Worm (Caenorhabditis elegans) whole organism, midembryonic: ENCODE results near the gene algn-8.

Source experiments
- T22C8.4 ChIP-seq: fragments of 200-800 bp; sonication (Bioruptor generic); IDR thresholded peaks from 2 replicates; pipeline ENCODE4 v1.3.6; 2022; ENCODE audit warnings: missing genetic modification characterization, missing compliant biosample characterization
- cog-1 ChIP-seq: sonication (generic microtip); optimal IDR thresholded peaks from 2 replicates; lab custom pipeline; 2016; ENCODE audit warnings: missing genetic modification characterization, missing compliant biosample characterization
- flt-1 ChIP-seq: fragments of 200-800 bp; sonication (Bioruptor generic); IDR thresholded peaks from 2 replicates; pipeline ENCODE4 v1.3.6; 2022; ENCODE audit warnings: missing genetic modification characterization, missing compliant biosample characterization
- med-1 ChIP-seq: sonication (generic microtip); optimal IDR thresholded peaks from 2 replicates; lab custom pipeline; 2017; ENCODE audit warnings: missing genetic modification characterization, mild to moderate bottlenecking, missing compliant biosample characterization, antibody characterized with exemption, missing genetic modification reagents; ENCODE audit not compliant: insufficient read depth
- ref-1 ChIP-seq: fragments of 200-800 bp; sonication (Bioruptor generic); conservative IDR thresholded peaks from 2 replicates; pipeline ENCODE4 v1.3.6; 2022; ENCODE audit warnings: missing genetic modification reagents, missing genetic modification characterization, missing compliant biosample characterization
- ztf-29 ChIP-seq: fragments of 200-800 bp; sonication (Bioruptor generic); IDR thresholded peaks from 2 replicates; pipeline ENCODE4 v1.3.6; 2022; ENCODE audit warnings: missing genetic modification reagents, missing genetic modification characterization, missing compliant biosample characterization

- TF ChIP-seq med-1 (GFP tag; lab: Kevin White, UChicago) (no peak), flt-1 (GFP tag; lab: Robert Waterston, UW) (no peak), ztf-29 (no peak), cog-1 (tag; lab: Kevin White, UChicago) (no peak), ref-1 (GFP tag; lab: Robert Waterston, UW) (no peak), T22C8.4 (GFP tag; lab: Robert Waterston, UW) (no peak)
Observed at ce11 chrII:9872961-9873360, 13.3 kb downstream of the algn-8 start, which contains the start of gene chil-8.
